Fruit fly (Drosophila melanogaster): ENCODE results near the gene CG42659.

dm6 chr2L:18009672-18010071, 2.5 kb downstream of the CG42659 start:
- TF ChIP-seq CG9948 (tag; optimal IDR thresholded peaks at IDR 0.05) (no peak), CG32121 (GFP tag; IDR thresholded peaks at IDR 0.05) (no peak), gl (tag; optimal IDR thresholded peaks at IDR 0.05) (no peak), CG13204 (GFP tag; optimal IDR thresholded peaks at IDR 0.05) (no peak), CG10348 (GFP tag; IDR thresholded peaks at IDR 0.05) (no peak), CG8301 (tag; optimal IDR thresholded peaks at IDR 0.05) (no peak), CG12605 (GFP tag; IDR thresholded peaks at IDR 0.05) (no peak)

Measured in whole organism, pupa.